Fruit fly (Drosophila melanogaster) S2 (cell line): Measurements from ENCODE around the gene CG43678.
A peak's percentile ranks its signal among the peaks of the same experiment; 100 is the strongest.

ENCODE experiments used
- CG8478 ChIP-seq: fragments of >200 bp; optimal IDR thresholded peaks from 2 replicates; lab custom pipeline; 2018
- CTCF ChIP-seq, 2 experiments: fragments of >200 bp; optimal IDR thresholded peaks; 2 replicates each; lab custom pipeline; 2018

DNA sequence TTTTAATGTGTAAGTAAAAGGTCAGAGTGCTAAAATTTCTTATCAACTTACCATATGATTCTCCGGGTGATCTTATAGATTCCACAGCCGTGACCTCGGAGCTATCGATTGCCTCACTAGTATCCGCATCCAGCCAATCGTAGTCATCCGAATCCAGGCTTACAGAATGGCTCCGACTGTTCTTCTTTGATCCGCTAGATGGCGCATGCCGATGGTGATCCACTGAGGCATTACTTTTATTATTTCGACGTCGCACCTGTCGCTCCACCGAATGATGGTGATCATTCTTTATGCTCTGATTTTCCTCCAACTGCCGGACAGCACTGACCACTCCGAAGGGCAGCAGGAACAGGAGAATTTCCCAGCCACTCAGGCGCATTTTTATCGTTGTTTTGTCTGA is 38.2 kb downstream of the CG43678 start:
- TF ChIP-seq CTCF (optimal IDR thresholded peaks at IDR 0.05; lab: Kevin White, UChicago) (peak; percentile 82 to 88), CG8478 (lab: Kevin White, UChicago) (no peak)
